Worm (Caenorhabditis elegans): ENCODE results near the gene glb-2.

DNA sequence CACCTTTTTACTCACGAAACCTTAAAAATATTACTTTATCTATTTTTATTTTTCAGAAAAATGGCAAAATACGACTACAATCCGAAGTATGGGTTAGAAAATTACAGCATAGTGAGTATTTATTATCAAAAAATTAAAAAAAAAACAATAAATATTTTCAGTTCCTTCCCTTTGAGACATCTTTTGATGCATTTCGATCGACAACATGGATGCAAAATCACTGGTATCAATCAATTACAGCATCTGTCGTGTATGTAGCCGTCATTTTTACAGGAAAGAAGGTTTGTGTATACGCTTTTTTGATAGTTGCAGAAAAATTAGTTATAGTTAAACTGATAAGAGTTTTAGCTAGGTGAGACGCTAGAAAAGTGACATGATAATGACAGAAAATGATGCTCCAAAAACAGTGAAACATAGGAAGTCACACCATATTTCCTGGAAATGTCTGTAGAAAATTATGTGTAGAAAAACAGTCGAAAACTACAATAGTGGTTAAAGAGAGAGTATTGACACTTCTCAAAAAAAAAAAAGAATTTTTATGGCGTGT is 25.3 kb downstream of the glb-2 start, which contains the start of gene elo-3:
- TF ChIP-seq pat-9 (tag; optimal IDR thresholded peaks at IDR 0.05) (no peak), F13H6.1 (tag; optimal IDR thresholded peaks at IDR 0.05) (no peak), hlh-30 (tag; optimal IDR thresholded peaks at IDR 0.05; ENCODE audit: insufficient read depth) (no peak), ahr-1 (tag; optimal IDR thresholded peaks at IDR 0.05) (no peak), sox-4 (tag; optimal IDR thresholded peaks at IDR 0.05) (no peak), fkh-10 (GFP tag; optimal IDR thresholded peaks at IDR 0.05) (no peak), lim-6 (tag; optimal IDR thresholded peaks at IDR 0.05) (no peak)
